Worm (Caenorhabditis elegans) whole organism, young adult: ENCODE data around the gene Y51H4A.23.

Source experiments
- B0019.2 ChIP-seq: fragments of 200-800 bp; sonication (Bioruptor generic); conservative IDR thresholded peaks from 2 replicates; pipeline ENCODE4 v1.3.6; 2022; ENCODE audit warnings: missing genetic modification reagents, missing genetic modification characterization, missing compliant biosample characterization
- B0035.1 ChIP-seq: sonication (generic microtip); optimal IDR thresholded peaks from 2 replicates; lab custom pipeline; 2016; ENCODE audit warnings: missing genetic modification characterization, mild to moderate bottlenecking, missing compliant biosample characterization, missing genotype, missing genetic modification reagents
- D2030.7 ChIP-seq: fragments of 200-800 bp; sonication (Bioruptor generic); IDR thresholded peaks from 2 replicates; pipeline ENCODE4 v1.3.6; 2022; ENCODE audit warnings: missing genetic modification reagents, missing genetic modification characterization, missing compliant biosample characterization
- F23B12.7 ChIP-seq: sonication (generic microtip); optimal IDR thresholded peaks from 2 replicates; lab custom pipeline; 2017; ENCODE audit warnings: missing genetic modification characterization, mild to moderate bottlenecking, missing compliant biosample characterization, antibody characterized with exemption, moderate library complexity; ENCODE audit not compliant: insufficient read depth
- ama-1 ChIP-seq, 3 experiments: fragments of 150-350 bp in 1 of 3; sonication (generic microtip) in 2 of 3; optimal IDR thresholded peaks; 2 replicates each; lab custom pipeline; 2014 to 2018; ENCODE audit warnings: missing biosample characterization in 2 of 3, missing genetic modification characterization in 2 of 3, missing genetic modification reagents in 2 of 3
- hmg-20 ChIP-seq: fragments of 200-800 bp; sonication (Bioruptor generic); IDR thresholded peaks from 2 replicates; pipeline ENCODE4 v1.3.6; 2022; ENCODE audit warnings: missing genetic modification reagents, missing genetic modification characterization, missing compliant biosample characterization
- lin-26 ChIP-seq: fragments of 200-800 bp; sonication (Bioruptor generic); IDR thresholded peaks from 2 replicates; pipeline ENCODE4 v1.3.6; 2022; ENCODE audit warnings: missing genetic modification reagents, missing genetic modification characterization, missing compliant biosample characterization
- lin-35 ChIP-seq, 3 experiments: fragments of 150-350 bp in 2 of 3; sonication (generic microtip) in 1 of 3; optimal IDR thresholded peaks; 2 replicates each; lab custom pipeline; 2014 to 2018; ENCODE audit warnings: missing biosample characterization in 3 of 3, missing genetic modification characterization in 3 of 3, missing genetic modification reagents in 3 of 3
- zim-3 ChIP-seq: sonication (generic microtip); optimal IDR thresholded peaks from 2 replicates; lab custom pipeline; 2017; ENCODE audit warnings: mild to moderate bottlenecking, missing genetic modification characterization, moderate library complexity, missing compliant biosample characterization
- ztf-18 ChIP-seq: sonication (generic microtip); optimal IDR thresholded peaks from 2 replicates; lab custom pipeline; 2016; ENCODE audit warnings: missing genotype, mild to moderate bottlenecking, missing genetic modification characterization, missing compliant biosample characterization

DNA sequence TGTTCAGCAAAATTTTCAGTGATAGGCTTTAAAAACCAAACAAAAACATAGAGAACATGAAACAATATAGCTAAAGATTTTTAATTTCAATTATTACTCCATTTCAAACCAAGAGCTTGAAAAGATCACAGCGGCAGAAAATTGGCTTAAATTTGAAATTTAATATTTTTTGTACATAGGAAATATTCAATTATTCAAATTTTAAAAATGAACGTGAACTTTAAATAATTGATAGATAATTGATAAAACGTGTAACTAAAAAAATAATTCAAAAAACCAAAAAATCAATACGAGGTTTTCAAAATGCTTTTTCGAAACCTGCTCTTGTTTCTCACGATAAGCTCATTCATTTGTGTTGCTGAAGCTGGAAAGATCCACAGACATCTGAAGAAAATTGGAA lies 2.3 kb upstream of the Y51H4A.23 start, which contains the start of gene Y51H4A.22:
- TF ChIP-seq F23B12.7 (tag; lab: Kevin White, UChicago) (no peak), ama-1 (optimal IDR thresholded peaks at IDR 0.05; lab: Kevin White, UChicago) (no peak), ama-1 (GFP tag; optimal IDR thresholded peaks at IDR 0.05; lab: Kevin White, UChicago) (no peak), D2030.7 (GFP tag; lab: Robert Waterston, UW) (no peak), lin-26 (no peak), zim-3 (no peak), B0019.2 (no peak), lin-35 (GFP tag; optimal IDR thresholded peaks at IDR 0.05; lab: Kevin White, UChicago) (no peak), hmg-20 (no peak), ztf-18 (tag; lab: Kevin White, UChicago) (no peak), B0035.1 (tag; lab: Kevin White, UChicago) (no peak)
